Fruit fly (Drosophila melanogaster): ENCODE measurements around the gene Cht11.

Cht11 gene

dm6 chrX:6861523-6862077 is 12.3 kb upstream of the Cht11 start (continued):
- TF ChIP-seq E2f1 (GFP tag; IDR thresholded peaks at IDR 0.05) = peak; percentile 59
- no peak for TF ChIP-seq Dp (GFP tag; optimal IDR thresholded peaks at IDR 0.05)
- no peak for TF ChIP-seq pzg (GFP tag; optimal IDR thresholded peaks at IDR 0.05)
- peak; percentile 22 for TF ChIP-seq CG12391 (tag; optimal IDR thresholded peaks at IDR 0.05)
- TF ChIP-seq Neu2 (GFP tag; optimal IDR thresholded peaks at IDR 0.05; ENCODE audit: borderline replicate concordance) = no peak
- TF ChIP-seq CG17829 (tag; optimal IDR thresholded peaks at IDR 0.05) = peak; percentile 9
- TF ChIP-seq row (GFP tag; IDR thresholded peaks at IDR 0.05) = peak; percentile 71; the same call in 2 of the 3 replicates
- TF ChIP-seq gcm (GFP tag; optimal IDR thresholded peaks at IDR 0.05) = no peak
- peak; percentile 12 for TF ChIP-seq Sox100B (GFP tag; optimal IDR thresholded peaks at IDR 0.05)
- TF ChIP-seq CkIIα-i1 (GFP tag; IDR thresholded peaks at IDR 0.05) = no peak
- peak; percentile 10 for TF ChIP-seq dm (GFP tag; optimal IDR thresholded peaks at IDR 0.05)
- no peak for TF ChIP-seq Six4 (GFP tag; optimal IDR thresholded peaks at IDR 0.05)
- TF ChIP-seq tap (tag; optimal IDR thresholded peaks at IDR 0.05) = no peak
- TF ChIP-seq Fer3 (tag; optimal IDR thresholded peaks at IDR 0.05) = peak; percentile 70
- no peak for TF ChIP-seq TFAM (GFP tag; optimal IDR thresholded peaks at IDR 0.05)
- no peak for TF ChIP-seq CG17568 (GFP tag; optimal IDR thresholded peaks at IDR 0.05)
- TF ChIP-seq CG18011 (GFP tag; optimal IDR thresholded peaks at IDR 0.05) = no peak
- peak; percentile 52 for TF ChIP-seq Hey (tag; optimal IDR thresholded peaks at IDR 0.05)
- TF ChIP-seq CG12299 (tag; optimal IDR thresholded peaks at IDR 0.05) = no peak
- TF ChIP-seq CG2889 (GFP tag; IDR thresholded peaks at IDR 0.05) = peak; percentile 67; the same call in 1 of the 3 replicates
- peak; percentile 48; the same call in 1 of the 3 replicates for TF ChIP-seq H15 (GFP tag; IDR thresholded peaks at IDR 0.05)
- peak; percentile 54; the same call in 1 of the 3 replicates for TF ChIP-seq CG14050 (GFP tag; IDR thresholded peaks at IDR 0.05)
- peak; percentile 24 for TF ChIP-seq CG13775 (GFP tag; optimal IDR thresholded peaks at IDR 0.05)
- TF ChIP-seq odd (GFP tag; optimal IDR thresholded peaks at IDR 0.05) = no peak
- TF ChIP-seq tll (GFP tag; optimal IDR thresholded peaks at IDR 0.05) = no peak
- no peak for TF ChIP-seq CG31388 (GFP tag; optimal IDR thresholded peaks at IDR 0.05)
- no peak; the same call in 1 of the 2 replicates for TF ChIP-seq sim (GFP tag; IDR thresholded peaks at IDR 0.05)
- TF ChIP-seq Nf-YB (GFP tag; optimal IDR thresholded peaks at IDR 0.05) = no peak
- peak; percentile 13 for TF ChIP-seq ttk (GFP tag; IDR thresholded peaks at IDR 0.05)
- peak; percentile 40; the same call in 2 of the 3 replicates for TF ChIP-seq CG34224 (GFP tag; IDR thresholded peaks at IDR 0.05; ENCODE audit: partially characterized antibody)
- peak; percentile 66 for TF ChIP-seq sob (GFP tag; IDR thresholded peaks at IDR 0.05)
- peak; percentile 65 for TF ChIP-seq CG11504 (tag; optimal IDR thresholded peaks at IDR 0.05)
- peak; percentile 88 for TF ChIP-seq CG34376 (GFP tag; optimal IDR thresholded peaks at IDR 0.05)
- TF ChIP-seq Pdp1 (GFP tag; optimal IDR thresholded peaks at IDR 0.05) = peak in 1 of 2 experiments; percentile 94
- TF ChIP-seq bbx (GFP tag; IDR thresholded peaks at IDR 0.05; ENCODE audit: partially characterized antibody) = peak; percentile 66
- TF ChIP-seq CG32767 (GFP tag; IDR thresholded peaks at IDR 0.05) = peak; percentile 62; the same call in 1 of the 2 replicates
- peak; percentile 24 for TF ChIP-seq trem (tag; optimal IDR thresholded peaks at IDR 0.05)
- TF ChIP-seq CG30020 (tag; optimal IDR thresholded peaks at IDR 0.05) = no peak
- 0 out of 2 replicates have a peak, but pooled peaks have one; percentile 13 for TF ChIP-seq stc (GFP tag; IDR thresholded peaks at IDR 0.05)
- peak; percentile 99 for TF ChIP-seq chinmo (GFP tag; IDR thresholded peaks at IDR 0.05; ENCODE audit: partially characterized antibody)
- TF ChIP-seq CG3995 (GFP tag; optimal IDR thresholded peaks at IDR 0.05) = peak; percentile 10
- TF ChIP-seq CG6654 (GFP tag; optimal IDR thresholded peaks at IDR 0.05) = no peak
- no peak for TF ChIP-seq CG42726 (GFP tag; IDR thresholded peaks at IDR 0.05; ENCODE audit: partially characterized antibody)
- TF ChIP-seq CG3163 (GFP tag; optimal IDR thresholded peaks at IDR 0.05) = peak; percentile 63
- no peak for TF ChIP-seq usp (GFP tag; optimal IDR thresholded peaks at IDR 0.05)
- TF ChIP-seq HmgD (GFP tag; optimal IDR thresholded peaks at IDR 0.05) = no peak
- TF ChIP-seq psq (GFP tag; optimal IDR thresholded peaks at IDR 0.05) = peak; percentile 79
- TF ChIP-seq run (tag; optimal IDR thresholded peaks at IDR 0.05) = no peak
- no peak for TF ChIP-seq CG17612 (GFP tag; IDR thresholded peaks at IDR 0.05)
